Fruit fly (Drosophila melanogaster) whole organism, embryonic: ENCODE data around the gene rumi.

Experiments
- Asciz ChIP-seq: fragments of 200-800 bp; sonication (Bioruptor generic); optimal IDR thresholded peaks from 2 replicates; lab custom pipeline; 2017; ENCODE audit warnings: missing biosample characterization, mild to moderate bottlenecking, missing genetic modification characterization, missing genetic modification reagents
- Blimp-1 ChIP-seq: fragments of 200-800 bp; sonication (Bioruptor generic); optimal IDR thresholded peaks from 3 replicates; lab custom pipeline; 2018; ENCODE audit warnings: missing biosample characterization, missing genetic modification characterization, mild to moderate bottlenecking, moderate library complexity, missing genetic modification reagents
- CG10979 ChIP-seq: fragments of 200-800 bp; sonication (Bioruptor generic); optimal IDR thresholded peaks from 2 replicates; lab custom pipeline; 2018; ENCODE audit warnings: missing biosample characterization, mild to moderate bottlenecking, missing genetic modification characterization, moderate library complexity
- CG11093 ChIP-seq: fragments of 200-800 bp; sonication (Bioruptor generic); IDR thresholded peaks from 3 replicates; pipeline ENCODE4 v1.3.6; 2022; ENCODE audit warnings: missing biosample characterization, missing genetic modification characterization
- CG14014 ChIP-seq: fragments of 200-800 bp; sonication (Bioruptor generic); IDR thresholded peaks from 2 replicates; pipeline ENCODE4 v1.3.6; 2022; ENCODE audit warnings: missing biosample characterization, missing genetic modification characterization
- CG15073 ChIP-seq: fragments of 200-800 bp; sonication (Bioruptor generic); optimal IDR thresholded peaks from 2 replicates; lab custom pipeline; 2016; ENCODE audit warnings: missing biosample characterization, missing genetic modification characterization
- CG16779 ChIP-seq: fragments of 200-800 bp; sonication (Bioruptor generic); IDR thresholded peaks from 2 replicates; pipeline ENCODE4 v1.3.6; 2022; ENCODE audit warnings: missing biosample characterization, missing genetic modification characterization
- CG1832 ChIP-seq: fragments of 200-800 bp; sonication (Bioruptor generic); optimal IDR thresholded peaks from 2 replicates; lab custom pipeline; 2017; ENCODE audit warnings: missing biosample characterization, mild to moderate bottlenecking, missing genetic modification characterization, inconsistent platforms
- CG2199 ChIP-seq: fragments of 200-800 bp; sonication (Bioruptor generic); IDR thresholded peaks from 3 replicates; pipeline ENCODE4 v1.3.6; 2022; ENCODE audit warnings: missing biosample characterization, missing genetic modification characterization
- CG2202 ChIP-seq: fragments of 200-800 bp; sonication (Bioruptor generic); optimal IDR thresholded peaks from 2 replicates; lab custom pipeline; 2018; ENCODE audit warnings: missing biosample characterization, mild to moderate bottlenecking, missing genetic modification characterization
- CG2678 ChIP-seq: fragments of 200-800 bp; sonication (Bioruptor generic); optimal IDR thresholded peaks from 3 replicates; lab custom pipeline; 2019; ENCODE audit warnings: missing biosample characterization, mild to moderate bottlenecking, missing genetic modification characterization, moderate library complexity
- CG30431 ChIP-seq: fragments of 200-800 bp; sonication (Bioruptor generic); optimal IDR thresholded peaks from 2 replicates; lab custom pipeline; 2017; ENCODE audit warnings: missing biosample characterization, missing genetic modification characterization
- CG3065 ChIP-seq: fragments of 200-800 bp; sonication (Bioruptor generic); optimal IDR thresholded peaks from 2 replicates; lab custom pipeline; 2016; ENCODE audit warnings: missing biosample characterization, missing genetic modification characterization
- CG3726 ChIP-seq: fragments of 200-800 bp; sonication (Bioruptor generic); IDR thresholded peaks from 3 replicates; pipeline ENCODE4, ENCODE4 v1.3.6; 2022; ENCODE audit warnings: missing biosample characterization, missing genetic modification characterization
- CG4617 ChIP-seq: fragments of 200-800 bp; sonication (Bioruptor generic); optimal IDR thresholded peaks from 3 replicates; lab custom pipeline; 2016; ENCODE audit warnings: missing biosample characterization, missing genetic modification characterization, borderline replicate concordance
- CG4730 ChIP-seq: fragments of 200-800 bp; sonication (Bioruptor generic); IDR thresholded peaks from 2 replicates; pipeline ENCODE4 v1.3.6; 2022; ENCODE audit warnings: missing biosample characterization, missing genetic modification characterization
- CG5180 ChIP-seq: fragments of 200-800 bp; sonication (Bioruptor generic); optimal IDR thresholded peaks from 3 replicates; lab custom pipeline; 2017; ENCODE audit warnings: missing biosample characterization, missing genetic modification characterization, mild to moderate bottlenecking, moderate library complexity, missing genetic modification reagents
- CG6683 ChIP-seq: fragments of 200-800 bp; sonication (Bioruptor generic); optimal IDR thresholded peaks from 2 replicates; lab custom pipeline; 2017; ENCODE audit warnings: missing biosample characterization, mild to moderate bottlenecking, missing genetic modification characterization, missing genetic modification reagents
- CG6791 ChIP-seq: fragments of 200-800 bp; sonication (Bioruptor generic); IDR thresholded peaks from 3 replicates; pipeline ENCODE4 v1.3.6; 2022; ENCODE audit warnings: missing biosample characterization, missing genetic modification characterization; ENCODE audit not compliant: partially characterized antibody
- CG6854 ChIP-seq: fragments of 200-800 bp; sonication (Bioruptor generic); optimal IDR thresholded peaks from 3 replicates; lab custom pipeline; 2017; ENCODE audit warnings: missing biosample characterization, mild to moderate bottlenecking, missing genetic modification characterization
- CG7357 ChIP-seq: fragments of 200-800 bp; sonication (Bioruptor generic); IDR thresholded peaks from 3 replicates; pipeline ENCODE4 v1.3.6; 2022; ENCODE audit warnings: missing biosample characterization, missing genetic modification characterization
- CG7556 ChIP-seq: fragments of 200-800 bp; sonication (Bioruptor generic); optimal IDR thresholded peaks from 2 replicates; lab custom pipeline; 2017; ENCODE audit warnings: missing biosample characterization, mild to moderate bottlenecking, missing genetic modification characterization
- CG7745 ChIP-seq: fragments of 200-800 bp; sonication (Bioruptor generic); optimal IDR thresholded peaks from 2 replicates; lab custom pipeline; 2018; ENCODE audit warnings: missing biosample characterization, mild to moderate bottlenecking, missing genetic modification characterization, moderate library complexity
- CHES-1-like ChIP-seq: fragments of 200-800 bp; sonication (Bioruptor generic); optimal IDR thresholded peaks from 2 replicates; lab custom pipeline; 2016; ENCODE audit warnings: missing biosample characterization, missing genetic modification characterization
- HLH4C ChIP-seq: fragments of 200-800 bp; sonication (Bioruptor generic); IDR thresholded peaks from 3 replicates; pipeline ENCODE4 v1.3.6; 2022; ENCODE audit warnings: missing biosample characterization, missing genetic modification characterization; ENCODE audit not compliant: partially characterized antibody
- HmgZ ChIP-seq: fragments of 200-800 bp; sonication (Bioruptor generic); optimal IDR thresholded peaks from 2 replicates; lab custom pipeline; 2018; ENCODE audit warnings: missing biosample characterization, mild to moderate bottlenecking, missing genetic modification characterization
- Meics ChIP-seq: fragments of 200-800 bp; sonication (Bioruptor generic); optimal IDR thresholded peaks from 2 replicates; lab custom pipeline; 2017; ENCODE audit warnings: missing biosample characterization, mild to moderate bottlenecking, missing genetic modification characterization
- NK7.1 ChIP-seq: fragments of 200-800 bp; sonication (Bioruptor generic); optimal IDR thresholded peaks from 3 replicates; lab custom pipeline; 2016; ENCODE audit warnings: missing biosample characterization, missing genetic modification characterization
- Optix ChIP-seq: fragments of 200-800 bp; sonication (Bioruptor generic); IDR thresholded peaks from 3 replicates; pipeline ENCODE4 v1.3.6; 2022; ENCODE audit warnings: missing biosample characterization, missing genetic modification characterization
- Rfx ChIP-seq: fragments of 200-800 bp; sonication (Bioruptor generic); IDR thresholded peaks from 2 replicates; pipeline ENCODE4 v1.3.6; 2022; ENCODE audit warnings: missing biosample characterization, missing genetic modification characterization
- Side ChIP-seq: fragments of 200-800 bp; sonication (Bioruptor generic); optimal IDR thresholded peaks from 2 replicates; lab custom pipeline; 2016; ENCODE audit warnings: missing biosample characterization, missing genetic modification characterization
- Sox100B ChIP-seq: fragments of 200-800 bp; sonication (Bioruptor generic); optimal IDR thresholded peaks from 3 replicates; lab custom pipeline; 2018; ENCODE audit warnings: missing biosample characterization, mild to moderate bottlenecking, missing genetic modification characterization
- Tbp ChIP-seq: fragments of >200 bp; optimal IDR thresholded peaks from 2 replicates; lab custom pipeline; 2018; ENCODE audit warnings: missing biosample characterization, missing genetic modification characterization
- btn ChIP-seq: fragments of 200-800 bp; sonication (Bioruptor generic); optimal IDR thresholded peaks from 2 replicates; lab custom pipeline; 2016; ENCODE audit warnings: missing biosample characterization, missing genetic modification characterization
- cad ChIP-seq: fragments of >200 bp; optimal IDR thresholded peaks from 2 replicates; lab custom pipeline; 2017; ENCODE audit warnings: missing biosample characterization, missing genetic modification characterization
- cato ChIP-seq: fragments of 200-800 bp; sonication (Bioruptor generic); optimal IDR thresholded peaks from 2 replicates; lab custom pipeline; 2016; ENCODE audit warnings: missing biosample characterization, missing genetic modification characterization, borderline replicate concordance
- caup ChIP-seq: fragments of 200-800 bp; sonication (Bioruptor generic); optimal IDR thresholded peaks from 3 replicates; lab custom pipeline; 2017; ENCODE audit warnings: missing biosample characterization, mild to moderate bottlenecking, missing genetic modification characterization, moderate library complexity; ENCODE audit not compliant: severe bottlenecking
- ci ChIP-seq: fragments of 200-800 bp; sonication (Bioruptor generic); IDR thresholded peaks from 3 replicates; pipeline ENCODE4 v1.3.6; 2022; ENCODE audit warnings: missing biosample characterization, missing genetic modification characterization
- disco-r ChIP-seq: fragments of 200-800 bp; sonication (Bioruptor generic); optimal IDR thresholded peaks from 2 replicates; lab custom pipeline; 2016; ENCODE audit warnings: missing biosample characterization, missing genetic modification characterization
- dmrt99B ChIP-seq: fragments of 200-800 bp; sonication (Bioruptor generic); optimal IDR thresholded peaks from 2 replicates; lab custom pipeline; 2018; ENCODE audit warnings: missing biosample characterization, mild to moderate bottlenecking, missing genetic modification characterization, moderate library complexity
- fu2 ChIP-seq: fragments of 200-800 bp; sonication (Bioruptor generic); optimal IDR thresholded peaks from 2 replicates; lab custom pipeline; 2016; ENCODE audit warnings: missing biosample characterization, missing genetic modification characterization
- gsb-n ChIP-seq: fragments of 200-800 bp; sonication (Bioruptor generic); optimal IDR thresholded peaks from 3 replicates; lab custom pipeline; 2018; ENCODE audit warnings: missing biosample characterization, mild to moderate bottlenecking, missing genetic modification characterization
- her ChIP-seq: fragments of 200-800 bp; sonication (Bioruptor generic); optimal IDR thresholded peaks from 2 replicates; lab custom pipeline; 2016; ENCODE audit warnings: missing biosample characterization, missing genetic modification characterization
- ind ChIP-seq: fragments of 200-800 bp; sonication (Bioruptor generic); optimal IDR thresholded peaks from 3 replicates; lab custom pipeline; 2016; ENCODE audit warnings: missing biosample characterization, missing genetic modification characterization
- inv ChIP-seq: fragments of 200-800 bp; sonication (Bioruptor generic); IDR thresholded peaks from 2 replicates; pipeline ENCODE4 v1.3.6; 2022; ENCODE audit warnings: missing biosample characterization, missing genetic modification characterization; ENCODE audit not compliant: partially characterized antibody
- lilli ChIP-seq: fragments of 200-800 bp; sonication (Bioruptor generic); optimal IDR thresholded peaks from 3 replicates; lab custom pipeline; 2016; ENCODE audit warnings: missing biosample characterization, missing genetic modification characterization
- nerfin-1 ChIP-seq: fragments of 200-800 bp; sonication (Bioruptor generic); optimal IDR thresholded peaks from 3 replicates; lab custom pipeline; 2019; ENCODE audit warnings: missing biosample characterization, mild to moderate bottlenecking, missing genetic modification characterization, moderate library complexity
- nerfin-2 ChIP-seq: fragments of 200-800 bp; sonication (Bioruptor generic); IDR thresholded peaks from 2 replicates; pipeline ENCODE4 v1.3.6; 2022; ENCODE audit warnings: missing biosample characterization, missing genetic modification characterization; ENCODE audit not compliant: partially characterized antibody
- vvl ChIP-seq: fragments of 200-800 bp; sonication (Bioruptor generic); IDR thresholded peaks from 2 replicates; pipeline ENCODE4 v1.3.6; 2022; ENCODE audit warnings: missing biosample characterization, missing genetic modification characterization
- wek ChIP-seq: fragments of 200-800 bp; sonication (Bioruptor generic); optimal IDR thresholded peaks from 3 replicates; lab custom pipeline; 2018; ENCODE audit warnings: missing biosample characterization, mild to moderate bottlenecking, missing genetic modification characterization, moderate library complexity

rumi gene

DNA sequence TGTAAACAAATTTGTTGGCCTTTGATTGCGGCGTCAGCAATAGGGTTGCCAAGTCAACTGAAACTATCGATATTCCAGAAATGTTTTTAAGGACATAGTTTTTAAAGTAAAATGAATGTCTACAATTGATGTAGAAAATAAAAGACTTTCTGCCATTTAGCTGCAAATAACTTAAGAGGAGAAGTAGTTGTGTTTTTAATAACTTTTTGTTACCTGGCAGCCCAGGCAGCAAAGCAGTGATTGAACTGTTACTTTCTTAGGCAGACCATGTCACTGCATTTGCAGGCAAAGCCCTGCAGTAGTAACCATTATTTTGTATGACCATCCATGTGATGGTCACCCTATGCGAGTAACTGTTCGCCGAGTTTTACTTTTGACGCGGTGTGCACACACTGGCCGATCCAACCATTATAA lies at the start of gene rumi, which contains the start of the genes CG7029 and Usp12-46 (continued):
- TF ChIP-seq CG2202 (tag; lab: Kevin White, UChicago): peak; percentile 66
- TF ChIP-seq wek (GFP tag; lab: Kevin White, UChicago): peak; percentile 23
- peak; percentile 60; the same call in 2 of the 3 replicates for TF ChIP-seq CG7357
- TF ChIP-seq Side: peak; percentile 91
- TF ChIP-seq CG1832 (GFP tag; lab: Kevin White, UChicago): no peak
- peak; percentile 43 for TF ChIP-seq CG15073
- TF ChIP-seq Optix (GFP tag; lab: Robert Waterston, UW): peak; percentile 81
- peak; percentile 75 for TF ChIP-seq CG7556 (GFP tag; lab: Kevin White, UChicago)
- TF ChIP-seq caup: peak; percentile 73
- TF ChIP-seq CG2199 (GFP tag; lab: Robert Waterston, UW): 0 out of 3 replicates have a peak, but pooled peaks have one; percentile 33
- TF ChIP-seq CG16779 (GFP tag; lab: Robert Waterston, UW): peak; percentile 76; the same call in 1 of the 2 replicates
- TF ChIP-seq HLH4C (GFP tag; lab: Robert Waterston, UW): peak; percentile 78
- peak; percentile 75 for TF ChIP-seq Meics (GFP tag; lab: Kevin White, UChicago)
- peak; percentile 81 for TF ChIP-seq NK7.1
- no peak for TF ChIP-seq CG6854 (GFP tag; lab: Kevin White, UChicago)
- peak; percentile 69 for TF ChIP-seq cato (GFP tag; lab: Kevin White, UChicago)
- peak; percentile 97 for TF ChIP-seq CHES-1-like (GFP tag; lab: Kevin White, UChicago)
- TF ChIP-seq CG11093: peak; percentile 28; the same call in 1 of the 3 replicates
- no peak for TF ChIP-seq Sox100B (GFP tag; lab: Kevin White, UChicago)
- peak; percentile 96 for TF ChIP-seq HmgZ (tag; lab: Kevin White, UChicago)
- peak; percentile 57 for TF ChIP-seq disco-r (GFP tag; lab: Kevin White, UChicago)
- TF ChIP-seq vvl: peak; percentile 94
- TF ChIP-seq Blimp-1: peak; percentile 78
- no peak for TF ChIP-seq Tbp (GFP tag; lab: Kevin White, UChicago)
- no peak for TF ChIP-seq dmrt99B (tag; lab: Kevin White, UChicago)
- peak; percentile 89 for TF ChIP-seq Rfx (GFP tag; lab: Robert Waterston, UW)
- peak; percentile 78 for TF ChIP-seq nerfin-1 (tag; lab: Kevin White, UChicago)
- TF ChIP-seq CG10979 (tag; lab: Kevin White, UChicago): peak; percentile 81
- peak; percentile 72 for TF ChIP-seq btn (GFP tag; lab: Kevin White, UChicago)
- TF ChIP-seq CG3065 (GFP tag; lab: Kevin White, UChicago): peak; percentile 74
- TF ChIP-seq CG6683 (GFP tag; lab: Kevin White, UChicago): peak; percentile 43
- TF ChIP-seq CG3726 (GFP tag; lab: Robert Waterston, UW): peak; percentile 76; the same call in 2 of the 3 replicates
- TF ChIP-seq ind (GFP tag; lab: Kevin White, UChicago): peak; percentile 88
- TF ChIP-seq CG7745 (tag; lab: Kevin White, UChicago): no peak
- peak; percentile 73; the same call in 2 of the 3 replicates for TF ChIP-seq CG6791 (GFP tag; lab: Robert Waterston, UW)
- peak; percentile 53; the same call in 1 of the 2 replicates for TF ChIP-seq nerfin-2 (GFP tag; lab: Robert Waterston, UW)
- TF ChIP-seq lilli (GFP tag; lab: Kevin White, UChicago): peak; percentile 95
- TF ChIP-seq Asciz (GFP tag; lab: Kevin White, UChicago): peak; percentile 44
- no peak for TF ChIP-seq CG2678 (tag; lab: Kevin White, UChicago)
- TF ChIP-seq her (GFP tag; lab: Kevin White, UChicago): peak; percentile 79
- TF ChIP-seq CG4617 (GFP tag; lab: Kevin White, UChicago): peak; percentile 85
- peak; percentile 90 for TF ChIP-seq fu2 (GFP tag; lab: Kevin White, UChicago)
- TF ChIP-seq cad (GFP tag; lab: Kevin White, UChicago): no peak
- peak; percentile 90 for TF ChIP-seq CG14014
- peak; percentile 72 for TF ChIP-seq CG30431 (GFP tag; lab: Kevin White, UChicago)
- TF ChIP-seq CG4730 (GFP tag; lab: Robert Waterston, UW): peak; percentile 71
- TF ChIP-seq gsb-n (tag; lab: Kevin White, UChicago): no peak
- peak; percentile 90 for TF ChIP-seq ci
- TF ChIP-seq inv (GFP tag; lab: Robert Waterston, UW): peak; percentile 64
- TF ChIP-seq CG5180 (GFP tag; lab: Kevin White, UChicago): no peak
